Worm (Caenorhabditis elegans) whole organism, L1 larva: ENCODE data around the gene best-7.

ENCODE experiments used
- F16B12.6 ChIP-seq: fragments of 150-350 bp; optimal IDR thresholded peaks from 2 replicates; lab custom pipeline; 2014; ENCODE audit warnings: missing biosample characterization, missing genetic modification characterization
- aha-1 ChIP-seq: fragments of 150-350 bp; optimal IDR thresholded peaks from 2 replicates; lab custom pipeline; 2014; ENCODE audit warnings: missing biosample characterization, missing genetic modification characterization
- aly-2 ChIP-seq: fragments of 150-350 bp; optimal IDR thresholded peaks from 2 replicates; lab custom pipeline; 2014; ENCODE audit warnings: missing biosample characterization, missing genetic modification characterization
- blmp-1 ChIP-seq: fragments of 150-350 bp; optimal IDR thresholded peaks from 2 replicates; lab custom pipeline; 2014; ENCODE audit warnings: missing biosample characterization, missing genetic modification characterization
- ceh-63 ChIP-seq: fragments of 200-800 bp; sonication (Bioruptor generic); optimal IDR thresholded peaks from 2 replicates; lab custom pipeline; 2018; ENCODE audit warnings: mild to moderate bottlenecking, missing genetic modification characterization, missing compliant biosample characterization
- dpl-1 ChIP-seq, 3 experiments: fragments of 150-350 bp in 2 of 3; sonication (generic microtip) in 1 of 3; optimal IDR thresholded peaks; 2 replicates each; lab custom pipeline; 2014 to 2017; ENCODE audit warnings: missing biosample characterization in 3 of 3, missing genetic modification characterization in 3 of 3, missing genetic modification reagents in 3 of 3
- dsc-1 ChIP-seq: sonication (generic microtip); optimal IDR thresholded peaks from 2 replicates; lab custom pipeline; 2016; ENCODE audit warnings: mild to moderate bottlenecking, missing genetic modification characterization, missing compliant biosample characterization
- efl-1 ChIP-seq, 4 experiments: fragments of 150-350 bp; optimal IDR thresholded peaks in 3 of 4; peaks in 1 of 4; 1 replicate in 1 of 4; 2 replicates in 3 of 4; lab custom pipeline; 2014; ENCODE audit warnings: missing biosample characterization in 2 of 4, missing genetic modification characterization in 2 of 4, missing genetic modification reagents in 2 of 4
- egl-13 ChIP-seq: sonication (generic microtip); optimal IDR thresholded peaks from 2 replicates; lab custom pipeline; 2016; ENCODE audit warnings: missing genotype, missing genetic modification reagents, missing genetic modification characterization, missing compliant biosample characterization
- egl-27 ChIP-seq, 2 experiments: fragments of 150-350 bp in 1 of 2; sonication (generic microtip); optimal IDR thresholded peaks; 3 replicates each; lab custom pipeline; 2017 to 2018; ENCODE audit warnings: missing biosample characterization in 2 of 2, missing genetic modification characterization in 2 of 2, missing genetic modification reagents in 2 of 2
- elt-3 ChIP-seq, 6 experiments: fragments of 150-350 bp in 1 of 6; sonication (generic microtip); optimal IDR thresholded peaks; 2 replicates each; lab custom pipeline; 2017 to 2018; ENCODE audit warnings: missing biosample characterization in 6 of 6, missing genetic modification characterization in 6 of 6, inconsistent platforms in 1 of 6
- ets-5 ChIP-seq: fragments of 200-800 bp; sonication (Bioruptor generic); IDR thresholded peaks from 2 replicates; pipeline ENCODE4 v1.3.6; 2022; ENCODE audit warnings: missing genetic modification characterization, missing compliant biosample characterization
- fkh-10 ChIP-seq: sonication (generic microtip); optimal IDR thresholded peaks from 2 replicates; lab custom pipeline; 2017; ENCODE audit warnings: missing biosample characterization, missing genetic modification reagents, missing genetic modification characterization
- fkh-4 ChIP-seq: sonication (generic microtip); optimal IDR thresholded peaks from 2 replicates; lab custom pipeline; 2016; ENCODE audit warnings: missing compliant biosample characterization, missing genetic modification characterization, borderline replicate concordance
- hpl-2 ChIP-seq: fragments of 150-350 bp; optimal IDR thresholded peaks from 2 replicates; lab custom pipeline; 2014; ENCODE audit warnings: missing biosample characterization, missing genetic modification reagents, missing genetic modification characterization
- irx-1 ChIP-seq: sonication (generic microtip); optimal IDR thresholded peaks from 2 replicates; lab custom pipeline; 2016; ENCODE audit warnings: missing genetic modification characterization, missing compliant biosample characterization
- jun-1 ChIP-seq: fragments of 150-350 bp; optimal IDR thresholded peaks from 2 replicates; lab custom pipeline; 2014; ENCODE audit warnings: missing biosample characterization, missing genetic modification reagents, missing genetic modification characterization
- lin-14 ChIP-seq: fragments of 200-800 bp; sonication (Bioruptor generic); optimal IDR thresholded peaks from 2 replicates; lab custom pipeline; 2018; ENCODE audit warnings: mild to moderate bottlenecking, missing genetic modification characterization, moderate library complexity, missing compliant biosample characterization
- lin-35 ChIP-seq, 2 experiments: fragments of 150-350 bp; optimal IDR thresholded peaks; 2 replicates each; lab custom pipeline; 2014; ENCODE audit warnings: missing biosample characterization in 2 of 2, missing genetic modification characterization in 2 of 2, missing genetic modification reagents in 2 of 2
- lsy-2 ChIP-seq, 2 experiments: fragments of 150-350 bp; optimal IDR thresholded peaks; 2 replicates each; lab custom pipeline; 2014; ENCODE audit warnings: missing biosample characterization in 2 of 2, missing genetic modification characterization in 2 of 2
- mab-9 ChIP-seq: fragments of 200-800 bp; sonication (Bioruptor generic); IDR thresholded peaks from 2 replicates; pipeline ENCODE4 v1.3.6; 2022; ENCODE audit warnings: missing genetic modification reagents, missing genetic modification characterization, missing compliant biosample characterization
- mdl-1 ChIP-seq, 2 experiments: fragments of 150-350 bp; optimal IDR thresholded peaks; 2 replicates each; lab custom pipeline; 2014 to 2017; ENCODE audit warnings: missing biosample characterization in 2 of 2, missing genetic modification characterization in 2 of 2, inconsistent platforms in 1 of 2
- nhr-11 ChIP-seq: fragments of 150-350 bp; optimal IDR thresholded peaks from 2 replicates; lab custom pipeline; 2014; ENCODE audit warnings: missing biosample characterization, missing genetic modification characterization
- nhr-12 ChIP-seq: sonication (generic microtip); optimal IDR thresholded peaks from 2 replicates; lab custom pipeline; 2017; ENCODE audit warnings: missing biosample characterization, missing genetic modification characterization
- nhr-19 ChIP-seq: fragments of 200-800 bp; sonication (Bioruptor generic); conservative IDR thresholded peaks from 2 replicates; pipeline ENCODE4 v1.3.6; 2022; ENCODE audit warnings: missing genetic modification characterization, missing compliant biosample characterization
- nhr-20 ChIP-seq: sonication (generic microtip); optimal IDR thresholded peaks from 2 replicates; lab custom pipeline; 2016; ENCODE audit warnings: mild to moderate bottlenecking, missing genetic modification characterization, missing compliant biosample characterization
- nhr-237 ChIP-seq: fragments of 150-350 bp; optimal IDR thresholded peaks from 2 replicates; lab custom pipeline; 2014; ENCODE audit warnings: missing biosample characterization, missing genetic modification characterization
- nhr-28 ChIP-seq: fragments of 150-350 bp; optimal IDR thresholded peaks from 2 replicates; lab custom pipeline; 2014; ENCODE audit warnings: missing biosample characterization, missing genetic modification characterization
- nhr-77 ChIP-seq: fragments of 150-350 bp; optimal IDR thresholded peaks from 2 replicates; lab custom pipeline; 2014; ENCODE audit warnings: missing biosample characterization, missing genetic modification characterization
- nhr-84 ChIP-seq: sonication (generic microtip); optimal IDR thresholded peaks from 2 replicates; lab custom pipeline; 2017; ENCODE audit warnings: missing biosample characterization, missing genetic modification characterization
- nhr-85 ChIP-seq: sonication (generic microtip); peaks from one replicate; lab custom pipeline; 2016; ENCODE audit warnings: missing genetic modification characterization, inconsistent platforms, missing compliant biosample characterization
- pag-3 ChIP-seq: sonication (generic microtip); optimal IDR thresholded peaks from 2 replicates; lab custom pipeline; 2017; ENCODE audit warnings: missing genetic modification characterization, mild to moderate bottlenecking, missing compliant biosample characterization, antibody characterized with exemption, borderline replicate concordance; ENCODE audit not compliant: insufficient read depth
- sptf-1 ChIP-seq: fragments of 150-350 bp; optimal IDR thresholded peaks from 2 replicates; lab custom pipeline; 2014; ENCODE audit warnings: missing biosample characterization, missing genetic modification characterization
- swsn-7 ChIP-seq: sonication (generic microtip); optimal IDR thresholded peaks from 2 replicates; lab custom pipeline; 2016; ENCODE audit warnings: missing genetic modification characterization, missing compliant biosample characterization
- tlp-1 ChIP-seq: fragments of 150-350 bp; optimal IDR thresholded peaks from 2 replicates; lab custom pipeline; 2014; ENCODE audit warnings: missing biosample characterization, missing genetic modification characterization
- unc-130 ChIP-seq: fragments of 150-350 bp; optimal IDR thresholded peaks from 2 replicates; lab custom pipeline; 2017; ENCODE audit warnings: missing biosample characterization, missing genetic modification characterization, inconsistent platforms
- unc-30 ChIP-seq: sonication (generic microtip); optimal IDR thresholded peaks from 2 replicates; lab custom pipeline; 2017; ENCODE audit warnings: missing biosample characterization, missing genetic modification characterization
- unc-62 ChIP-seq: fragments of 150-350 bp; optimal IDR thresholded peaks from 2 replicates; lab custom pipeline; 2014; ENCODE audit warnings: missing biosample characterization, missing genetic modification reagents, missing genetic modification characterization
- vab-15 ChIP-seq: sonication (generic microtip); optimal IDR thresholded peaks from 2 replicates; lab custom pipeline; 2017; ENCODE audit warnings: missing genotype, mild to moderate bottlenecking, missing genetic modification characterization, missing compliant biosample characterization
- xbp-1 ChIP-seq: sonication (generic microtip); optimal IDR thresholded peaks from 2 replicates; lab custom pipeline; 2016; ENCODE audit warnings: missing genetic modification characterization, missing compliant biosample characterization
- zip-4 ChIP-seq: fragments of 200-800 bp; sonication (Bioruptor generic); optimal IDR thresholded peaks from 2 replicates; lab custom pipeline; 2018; ENCODE audit warnings: mild to moderate bottlenecking, missing genetic modification characterization, moderate library complexity, missing compliant biosample characterization
- ztf-11 ChIP-seq, 2 experiments: sonication (generic microtip); optimal IDR thresholded peaks; 2 replicates each; lab custom pipeline; 2016 to 2017; ENCODE audit warnings: missing genetic modification characterization in 2 of 2, missing biosample characterization in 1 of 2, missing compliant biosample characterization in 1 of 2
- ztf-4 ChIP-seq: fragments of 150-350 bp; optimal IDR thresholded peaks from 2 replicates; lab custom pipeline; 2014; ENCODE audit warnings: missing biosample characterization, missing genetic modification characterization

Gene best-7

ce11 chrIV:11225206-11225605, 4.9 kb downstream of the best-7 start, which contains the start of gene col-125:
TSS of gene col-125 (plus strand) at chrIV:11225506.
- TF ChIP-seq aly-2 (tag; lab: Kevin White, UChicago) (no peak), blmp-1 (tag; lab: Kevin White, UChicago) (peak; percentile 29), unc-62 (GFP tag; lab: Kevin White, UChicago) (no peak), nhr-12 (tag; lab: Kevin White, UChicago) (no peak), dsc-1 (tag; lab: Kevin White, UChicago) (no peak), nhr-85 (tag; lab: Kevin White, UChicago) (no peak), jun-1 (tag; lab: Kevin White, UChicago) (no peak), egl-27 (tag; optimal IDR thresholded peaks at IDR 0.05; lab: Kevin White, UChicago) (no peak), egl-13 (no peak), efl-1 (optimal IDR thresholded peaks at IDR 0.05; lab: Kevin White, UChicago) (no peak), efl-1 (GFP tag; optimal IDR thresholded peaks at IDR 0.05 in 1 of 2; lab: Kevin White, UChicago) (peak in 1 of 2 experiments; percentile 21), ztf-4 (no peak)

ce11 chrIV:11223878-11224277, 6.2 kb downstream of the best-7 start, which contains the start of gene C29F4.3:
TSS of gene C29F4.3 (minus strand) at chrIV:11223978.
- TF ChIP-seq sptf-1 (tag; lab: Kevin White, UChicago): no peak
- TF ChIP-seq nhr-20: no peak
- no peak for TF ChIP-seq elt-3 (tag; optimal IDR thresholded peaks at IDR 0.05; lab: Kevin White, UChicago)
- TF ChIP-seq dpl-1 (GFP tag; optimal IDR thresholded peaks at IDR 0.05; lab: Kevin White, UChicago): no peak
- TF ChIP-seq F16B12.6: no peak
- TF ChIP-seq efl-1 (optimal IDR thresholded peaks at IDR 0.05; lab: Kevin White, UChicago): no peak
- TF ChIP-seq efl-1 (GFP tag; optimal IDR thresholded peaks at IDR 0.05 in 1 of 2; lab: Kevin White, UChicago): no peak
- no peak for TF ChIP-seq nhr-84 (tag; lab: Kevin White, UChicago)
- TF ChIP-seq irx-1: no peak
- no peak for TF ChIP-seq mdl-1 (tag; optimal IDR thresholded peaks at IDR 0.05; lab: Kevin White, UChicago)
- TF ChIP-seq pag-3 (tag; lab: Kevin White, UChicago): no peak
- TF ChIP-seq ceh-63: no peak
- no peak for TF ChIP-seq nhr-85 (tag; lab: Kevin White, UChicago)
- TF ChIP-seq unc-130 (tag; lab: Kevin White, UChicago): no peak
- no peak for TF ChIP-seq ztf-11 (tag; optimal IDR thresholded peaks at IDR 0.05; lab: Kevin White, UChicago)

ce11 chrIV:11218037-11218436, 12.1 kb downstream of the best-7 start, which contains the start of gene zip-6:
TSS of gene zip-6 (minus strand) at chrIV:11218137.
- TF ChIP-seq dsc-1 (tag; lab: Kevin White, UChicago) (no peak), F16B12.6 (no peak), xbp-1 (no peak), tlp-1 (tag; lab: Kevin White, UChicago) (no peak), nhr-237 (tag; lab: Kevin White, UChicago) (no peak), lsy-2 (tag; optimal IDR thresholded peaks at IDR 0.05; lab: Kevin White, UChicago) (no peak), ets-5 (GFP tag; lab: Robert Waterston, UW) (no peak), ztf-11 (tag; optimal IDR thresholded peaks at IDR 0.05; lab: Kevin White, UChicago) (no peak), aha-1 (tag; lab: Kevin White, UChicago) (no peak), zip-4 (GFP tag; lab: Kevin White, UChicago) (no peak), elt-3 (tag; optimal IDR thresholded peaks at IDR 0.05; lab: Kevin White, UChicago) (no peak), lin-14 (no peak), sptf-1 (tag; lab: Kevin White, UChicago) (no peak), unc-130 (tag; lab: Kevin White, UChicago) (no peak), hpl-2 (GFP tag; lab: Kevin White, UChicago) (no peak)

ce11 chrIV:11212978-11213377, 17.1 kb downstream of the best-7 start:
- no peak for TF ChIP-seq mab-9 (GFP tag; lab: Robert Waterston, UW)

- no peak for TF ChIP-seq nhr-19
- no peak for TF ChIP-seq fkh-4
- TF ChIP-seq ztf-11 (tag; optimal IDR thresholded peaks at IDR 0.05; lab: Kevin White, UChicago): no peak
- TF ChIP-seq nhr-28 (tag; lab: Kevin White, UChicago): no peak
- TF ChIP-seq swsn-7 (tag; lab: Kevin White, UChicago): no peak
- no peak for TF ChIP-seq ztf-4
- TF ChIP-seq hpl-2 (GFP tag; lab: Kevin White, UChicago): no peak
- peak; percentile 21 for TF ChIP-seq unc-130 (tag; lab: Kevin White, UChicago)
- TF ChIP-seq nhr-11 (tag; lab: Kevin White, UChicago): no peak
- no peak for TF ChIP-seq nhr-77
- no peak for TF ChIP-seq fkh-10 (GFP tag; lab: Kevin White, UChicago)
- TF ChIP-seq unc-30: no peak
- TF ChIP-seq dsc-1 (tag; lab: Kevin White, UChicago): no peak
- peak in 2 of 6 experiments; percentile 46 to 57 for TF ChIP-seq elt-3 (tag; optimal IDR thresholded peaks at IDR 0.05; lab: Kevin White, UChicago)
- TF ChIP-seq vab-15 (tag; lab: Kevin White, UChicago): no peak
- TF ChIP-seq nhr-20: peak; percentile 23
- TF ChIP-seq mab-9 (GFP tag; lab: Robert Waterston, UW): no peak
- TF ChIP-seq lin-35 (GFP tag; optimal IDR thresholded peaks at IDR 0.05; lab: Kevin White, UChicago): peak in 1 of 2 experiments; percentile 29
Observed at ce11 chrIV:11211547-11211946, 18.6 kb downstream of the best-7 start.
